Fruit fly (Drosophila melanogaster) whole organism, prepupa: ENCODE data around the gene Karl.

Source experiments
- Blimp-1 ChIP-seq: fragments of 200-800 bp; sonication (Bioruptor generic); optimal IDR thresholded peaks from 3 replicates; lab custom pipeline; 2017; ENCODE audit warnings: missing biosample characterization, missing genetic modification characterization, mild to moderate bottlenecking, moderate library complexity, missing genetic modification reagents
- CG10669 ChIP-seq: fragments of 200-800 bp; sonication (Bioruptor generic); optimal IDR thresholded peaks from 3 replicates; lab custom pipeline; 2018; ENCODE audit warnings: missing biosample characterization, mild to moderate bottlenecking, missing genetic modification characterization, moderate library complexity
- CG11294 ChIP-seq: fragments of 200-800 bp; sonication (Bioruptor generic); IDR thresholded peaks from 2 replicates; pipeline ENCODE4 v1.3.6; 2022; ENCODE audit warnings: missing biosample characterization, missing genetic modification characterization
- CG11762 ChIP-seq: fragments of 200-800 bp; sonication (Bioruptor generic); optimal IDR thresholded peaks from 3 replicates; lab custom pipeline; 2016; ENCODE audit warnings: missing biosample characterization, missing genetic modification characterization; ENCODE audit not compliant: insufficient read depth
- CG3032 ChIP-seq: fragments of 200-800 bp; optimal IDR thresholded peaks from 2 replicates; lab custom pipeline; 2019; ENCODE audit warnings: missing biosample characterization, mild to moderate bottlenecking, missing genetic modification characterization, moderate library complexity
- CG31627 ChIP-seq: fragments of 200-800 bp; sonication (Bioruptor generic); optimal IDR thresholded peaks from 3 replicates; lab custom pipeline; 2016; ENCODE audit warnings: missing biosample characterization, missing genetic modification characterization
- CG32006 ChIP-seq: fragments of 200-800 bp; sonication (Bioruptor generic); optimal IDR thresholded peaks from 3 replicates; lab custom pipeline; 2017; ENCODE audit warnings: missing biosample characterization, mild to moderate bottlenecking, missing genetic modification characterization
- CG34406 ChIP-seq: fragments of 200-800 bp; sonication (Bioruptor generic); optimal IDR thresholded peaks from 3 replicates; lab custom pipeline; 2016; ENCODE audit warnings: missing biosample characterization, missing genetic modification characterization
- CG3919 ChIP-seq: fragments of 200-800 bp; sonication (Bioruptor generic); optimal IDR thresholded peaks from 3 replicates; lab custom pipeline; 2016; ENCODE audit warnings: missing biosample characterization, missing genetic modification characterization
- CG6276 ChIP-seq: fragments of 200-800 bp; sonication (Bioruptor generic); optimal IDR thresholded peaks from 2 replicates; lab custom pipeline; 2017; ENCODE audit warnings: missing biosample characterization, mild to moderate bottlenecking, missing genetic modification characterization
- CG6792 ChIP-seq: fragments of 200-800 bp; sonication (Bioruptor generic); optimal IDR thresholded peaks from 3 replicates; lab custom pipeline; 2016; ENCODE audit warnings: missing biosample characterization, missing genetic modification characterization
- CG6808 ChIP-seq: fragments of 200-800 bp; sonication (Bioruptor generic); optimal IDR thresholded peaks from 3 replicates; lab custom pipeline; 2017; ENCODE audit warnings: missing biosample characterization, missing genetic modification characterization, mild to moderate bottlenecking, moderate library complexity, missing genetic modification reagents
- CG6854 ChIP-seq: fragments of 200-800 bp; sonication (Bioruptor generic); optimal IDR thresholded peaks from 2 replicates; lab custom pipeline; 2017; ENCODE audit warnings: missing biosample characterization, mild to moderate bottlenecking, missing genetic modification characterization
- CG7368 ChIP-seq: fragments of 200-800 bp; sonication (Bioruptor generic); optimal IDR thresholded peaks from 3 replicates; lab custom pipeline; 2016; ENCODE audit warnings: missing biosample characterization, missing genetic modification characterization
- CG8119 ChIP-seq: fragments of 200-800 bp; sonication (Bioruptor generic); IDR thresholded peaks from 3 replicates; pipeline ENCODE4 v1.3.6; 2022; ENCODE audit warnings: missing biosample characterization, missing genetic modification characterization
- CG8632 ChIP-seq: fragments of 200-800 bp; sonication (Bioruptor generic); optimal IDR thresholded peaks from 3 replicates; lab custom pipeline; 2016; ENCODE audit warnings: missing biosample characterization, missing genetic modification characterization
- CG9139 ChIP-seq: fragments of 200-800 bp; sonication (Bioruptor generic); optimal IDR thresholded peaks from 3 replicates; lab custom pipeline; 2017; ENCODE audit warnings: missing biosample characterization, mild to moderate bottlenecking, missing genetic modification characterization
- Eip75B ChIP-seq: fragments of 200-800 bp; sonication (Bioruptor generic); optimal IDR thresholded peaks from 3 replicates; lab custom pipeline; 2016; ENCODE audit warnings: missing biosample characterization, missing genetic modification characterization
- Eip78C ChIP-seq: fragments of 200-800 bp; sonication (Bioruptor generic); peaks from one replicate; lab custom pipeline; 2016; ENCODE audit warnings: missing biosample characterization, missing genetic modification characterization
- Ets96B ChIP-seq: fragments of 200-800 bp; optimal IDR thresholded peaks from 2 replicates; lab custom pipeline; 2019; ENCODE audit warnings: missing biosample characterization, mild to moderate bottlenecking, missing genetic modification characterization, moderate library complexity
- Hr38 ChIP-seq: sonication (Bioruptor generic); optimal IDR thresholded peaks from 2 replicates; lab custom pipeline; 2016; ENCODE audit warnings: missing biosample characterization, missing genetic modification characterization
- Hr4 ChIP-seq: fragments of 200-800 bp; sonication (Bioruptor generic); optimal IDR thresholded peaks from 3 replicates; lab custom pipeline; 2016; ENCODE audit warnings: missing biosample characterization, missing genetic modification characterization
- Met ChIP-seq: fragments of 200-800 bp; sonication (Bioruptor generic); optimal IDR thresholded peaks from 3 replicates; lab custom pipeline; 2016; ENCODE audit warnings: missing biosample characterization, missing genetic modification characterization
- OdsH ChIP-seq: fragments of 200-800 bp; sonication (Bioruptor generic); optimal IDR thresholded peaks from 3 replicates; lab custom pipeline; 2016; ENCODE audit warnings: missing biosample characterization, missing genetic modification characterization
- Smox ChIP-seq: fragments of 200-800 bp; sonication (Bioruptor generic); optimal IDR thresholded peaks from 3 replicates; lab custom pipeline; 2016; ENCODE audit warnings: missing biosample characterization, missing genetic modification characterization
- Sox14 ChIP-seq: fragments of 200-800 bp; sonication (Bioruptor generic); optimal IDR thresholded peaks from 3 replicates; lab custom pipeline; 2016; ENCODE audit warnings: missing biosample characterization, missing genetic modification characterization
- Sox15 ChIP-seq: fragments of 200-800 bp; sonication (Bioruptor generic); optimal IDR thresholded peaks from 3 replicates; lab custom pipeline; 2016; ENCODE audit warnings: missing biosample characterization, missing genetic modification characterization
- achi ChIP-seq: fragments of 200-800 bp; sonication (Bioruptor generic); optimal IDR thresholded peaks from 3 replicates; lab custom pipeline; 2016; ENCODE audit warnings: missing biosample characterization, missing genetic modification characterization
- cyc ChIP-seq: fragments of 200-800 bp; sonication (Bioruptor generic); optimal IDR thresholded peaks from 3 replicates; lab custom pipeline; 2016; ENCODE audit warnings: missing biosample characterization, missing genetic modification characterization
- dac ChIP-seq: fragments of 200-800 bp; sonication (Bioruptor generic); optimal IDR thresholded peaks from 2 replicates; lab custom pipeline; 2017; ENCODE audit warnings: missing biosample characterization, mild to moderate bottlenecking, missing genetic modification characterization
- fd59A ChIP-seq: fragments of 200-800 bp; sonication (Bioruptor generic); optimal IDR thresholded peaks from 2 replicates; lab custom pipeline; 2017; ENCODE audit warnings: missing biosample characterization, mild to moderate bottlenecking, missing genetic modification characterization, missing genetic modification reagents
- fd85E ChIP-seq: fragments of 200-800 bp; sonication (Bioruptor generic); optimal IDR thresholded peaks from 3 replicates; lab custom pipeline; 2016; ENCODE audit warnings: missing biosample characterization, missing genetic modification characterization
- fkh ChIP-seq: fragments of 200-800 bp; sonication (Bioruptor generic); optimal IDR thresholded peaks from 3 replicates; lab custom pipeline; 2017; ENCODE audit warnings: missing biosample characterization, mild to moderate bottlenecking, missing genetic modification characterization, moderate library complexity
- lz ChIP-seq: fragments of 200-800 bp; sonication (Bioruptor generic); optimal IDR thresholded peaks from 3 replicates; lab custom pipeline; 2016; ENCODE audit warnings: missing biosample characterization, missing genetic modification characterization
- net ChIP-seq: fragments of 200-800 bp; sonication (Bioruptor generic); optimal IDR thresholded peaks from 3 replicates; lab custom pipeline; 2016; ENCODE audit warnings: missing biosample characterization, missing genetic modification characterization
- pdm3 ChIP-seq: fragments of 200-800 bp; sonication (Bioruptor generic); optimal IDR thresholded peaks from 3 replicates; lab custom pipeline; 2016; ENCODE audit warnings: missing biosample characterization, missing genetic modification characterization
- salr ChIP-seq, 2 experiments: fragments of 200-800 bp; sonication (Bioruptor generic); optimal IDR thresholded peaks; 3 replicates each; lab custom pipeline; 2016 to 2018; ENCODE audit warnings: missing biosample characterization in 2 of 2, missing genetic modification characterization in 2 of 2, mild to moderate bottlenecking in 1 of 2
- spab ChIP-seq: fragments of 200-800 bp; sonication (Bioruptor generic); optimal IDR thresholded peaks from 2 replicates; lab custom pipeline; 2017; ENCODE audit warnings: missing biosample characterization, mild to moderate bottlenecking, missing genetic modification characterization, missing genetic modification reagents
- ss ChIP-seq, 2 experiments: fragments of 200-800 bp; sonication (Bioruptor generic); optimal IDR thresholded peaks; 2 replicates in 1 of 2; 3 replicates in 1 of 2; lab custom pipeline; 2017 to 2018; ENCODE audit warnings: mild to moderate bottlenecking in 2 of 2, missing biosample characterization in 2 of 2, missing genetic modification characterization in 2 of 2, moderate library complexity in 1 of 2
- svp ChIP-seq: fragments of 200-800 bp; sonication (Bioruptor generic); peaks from one replicate; lab custom pipeline; 2016; ENCODE audit warnings: missing biosample characterization, missing genetic modification characterization
- topi ChIP-seq: fragments of 200-800 bp; sonication (Bioruptor generic); optimal IDR thresholded peaks from 3 replicates; lab custom pipeline; 2016; ENCODE audit warnings: missing biosample characterization, missing genetic modification characterization

The Karl gene

DNA sequence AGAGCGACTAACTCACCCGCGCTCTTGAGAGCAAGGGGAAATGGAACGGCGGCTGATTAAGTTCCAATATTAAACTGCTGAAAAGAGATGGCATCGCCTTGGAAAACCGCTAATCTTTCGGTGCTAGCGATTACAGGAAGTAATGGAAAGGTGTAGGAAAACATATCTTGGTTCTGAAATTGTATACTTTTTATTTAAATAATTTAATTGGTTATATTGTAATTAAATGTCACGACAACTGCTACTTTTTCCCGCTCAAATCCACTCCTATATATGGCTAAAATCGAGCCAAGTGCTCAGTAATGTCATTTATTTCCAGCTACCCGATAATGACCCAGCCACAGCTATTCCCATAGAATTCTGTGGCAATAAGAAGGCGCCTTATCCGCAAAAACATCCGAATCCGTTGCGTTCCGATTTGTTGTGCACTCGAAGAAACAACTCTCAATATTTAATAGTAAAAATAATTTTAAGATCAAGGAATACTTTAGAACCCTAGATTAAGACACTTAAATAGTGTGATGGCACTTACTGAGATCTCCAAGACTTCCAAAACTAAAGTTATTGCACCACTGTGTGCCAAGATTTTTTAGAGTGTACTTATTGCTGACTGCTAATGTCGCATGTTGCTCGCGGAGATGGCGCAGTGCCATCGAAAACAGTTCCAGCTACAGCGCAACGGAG, 1.1 kb downstream of the Karl start (continued):
- TF ChIP-seq CG10669 (GFP tag; lab: Kevin White, UChicago) (peak; percentile 85), Sox14 (GFP tag; lab: Kevin White, UChicago) (peak; percentile 88), CG6854 (GFP tag; lab: Kevin White, UChicago) (peak; percentile 59), CG11762 (GFP tag; lab: Kevin White, UChicago) (peak; percentile 76), salr (GFP tag; optimal IDR thresholded peaks at IDR 0.05; lab: Kevin White, UChicago) (peak; percentile 70 to 76), CG3919 (GFP tag; lab: Kevin White, UChicago) (peak; percentile 86), CG6276 (GFP tag; lab: Kevin White, UChicago) (peak; percentile 86), CG7368 (GFP tag; lab: Kevin White, UChicago) (peak; percentile 75), Blimp-1 (peak; percentile 49), achi (GFP tag; lab: Kevin White, UChicago) (peak; percentile 83), Sox15 (GFP tag; lab: Kevin White, UChicago) (peak; percentile 71), Hr4 (GFP tag; lab: Kevin White, UChicago) (peak; percentile 85), CG11294 (peak; percentile 65), CG31627 (GFP tag; lab: Kevin White, UChicago) (peak; percentile 85), fkh (GFP tag; lab: Kevin White, UChicago) (no peak), CG8119 (peak; percentile 85), Eip78C (GFP tag; lab: Kevin White, UChicago) (peak; percentile 96), cyc (GFP tag; lab: Kevin White, UChicago) (peak; percentile 83), topi (GFP tag; lab: Kevin White, UChicago) (peak; percentile 87), fd59A (GFP tag; lab: Kevin White, UChicago) (peak; percentile 73), CG6808 (GFP tag; lab: Kevin White, UChicago) (peak; percentile 76), fd85E (GFP tag; lab: Kevin White, UChicago) (peak; percentile 55), Smox (GFP tag; lab: Kevin White, UChicago) (peak; percentile 85), dac (GFP tag; lab: Kevin White, UChicago) (peak; percentile 85), ss (GFP tag; optimal IDR thresholded peaks at IDR 0.05; lab: Kevin White, UChicago) (peak; percentile 67 to 86), spab (GFP tag; lab: Kevin White, UChicago) (peak; percentile 81), Met (peak; percentile 86), lz (GFP tag; lab: Kevin White, UChicago) (peak; percentile 84), CG3032 (tag; lab: Kevin White, UChicago) (peak; percentile 81), CG34406 (peak; percentile 78), CG6792 (GFP tag; lab: Kevin White, UChicago) (peak; percentile 83), CG32006 (GFP tag; lab: Kevin White, UChicago) (peak; percentile 94), svp (GFP tag; lab: Kevin White, UChicago) (peak; percentile 96), OdsH (peak; percentile 89), CG8632 (GFP tag; lab: Kevin White, UChicago) (peak; percentile 79), Ets96B (tag; lab: Kevin White, UChicago) (peak; percentile 84), Hr38 (no peak), Eip75B (GFP tag; lab: Kevin White, UChicago) (peak; percentile 86), CG9139 (peak; percentile 52), pdm3 (GFP tag; lab: Kevin White, UChicago) (peak; percentile 90), net (GFP tag; lab: Kevin White, UChicago) (peak; percentile 82)
